Fruit fly (Drosophila melanogaster): ENCODE data around the gene CG4935.

CG4935 gene

DNA sequence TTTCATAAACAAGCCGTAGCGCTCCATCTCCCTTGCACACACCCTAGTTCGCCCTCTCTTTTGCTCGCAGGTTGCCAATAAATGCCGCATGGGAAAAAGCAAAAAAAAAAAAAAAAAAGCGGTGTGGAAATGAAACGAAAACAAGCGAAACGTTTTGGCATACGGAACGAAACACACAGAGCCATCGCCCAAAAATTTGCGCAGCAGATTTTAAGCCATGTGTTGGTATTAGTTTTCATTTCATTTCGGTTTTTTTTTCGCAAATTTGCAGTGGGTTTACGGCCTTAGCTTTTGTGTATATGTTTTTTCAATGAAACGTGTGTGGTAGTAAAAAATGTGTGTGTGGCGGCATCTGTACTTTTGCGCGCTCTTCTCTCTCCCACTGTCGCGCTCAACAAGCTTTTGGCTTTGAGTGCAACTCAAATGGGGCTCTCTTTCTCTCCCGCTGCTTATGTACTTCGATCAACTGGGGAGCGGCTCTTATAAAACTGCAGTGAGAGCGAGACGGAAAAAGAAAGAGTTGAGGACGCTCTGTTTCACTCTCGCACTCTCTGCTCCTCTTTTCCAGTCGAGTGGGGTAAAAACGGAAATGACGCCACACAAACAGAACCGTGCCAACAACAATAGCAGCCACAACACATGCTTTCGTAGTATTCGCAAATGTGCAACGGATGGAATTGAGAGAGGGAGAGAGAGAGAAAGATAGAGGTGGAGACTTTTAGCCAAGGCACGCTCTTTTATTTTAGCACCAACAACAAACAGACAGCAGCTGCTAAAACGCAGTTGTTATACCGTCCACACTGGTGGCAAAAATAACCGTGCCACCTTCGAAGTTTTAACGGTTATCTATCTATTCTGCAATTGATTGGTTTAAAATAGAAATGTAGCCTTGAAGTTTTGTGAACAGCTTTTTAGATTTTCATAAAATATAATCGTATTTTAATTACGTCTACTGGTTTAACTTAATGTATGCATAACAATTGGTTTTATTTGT, 22.7 kb downstream of the CG4935 start (continued):
- peak; percentile 45 for TF ChIP-seq CG9727 (GFP tag; optimal IDR thresholded peaks at IDR 0.05)
- TF ChIP-seq disco-r (GFP tag; optimal IDR thresholded peaks at IDR 0.05) = peak; percentile 47
- TF ChIP-seq Vsx1 (GFP tag; optimal IDR thresholded peaks at IDR 0.05) = peak; percentile 40
- TF ChIP-seq CG16863 (GFP tag; optimal IDR thresholded peaks at IDR 0.05) = peak; percentile 5
- no peak for TF ChIP-seq CG15011 (GFP tag; optimal IDR thresholded peaks at IDR 0.05)
- no peak for TF ChIP-seq ap (GFP tag; IDR thresholded peaks at IDR 0.05)
- no peak for TF ChIP-seq z (GFP tag; IDR thresholded peaks at IDR 0.05)
- no peak for TF ChIP-seq CG5953 (GFP tag; IDR thresholded peaks at IDR 0.05)
- peak; percentile 0 for TF ChIP-seq CG1647 (GFP tag; optimal IDR thresholded peaks at IDR 0.05)
- peak; percentile 27 for TF ChIP-seq CG17385 (GFP tag; optimal IDR thresholded peaks at IDR 0.05)
- TF ChIP-seq Sox100B (GFP tag; optimal IDR thresholded peaks at IDR 0.05) = peak; percentile 25
- TF ChIP-seq gsb-n (tag; optimal IDR thresholded peaks at IDR 0.05) = peak; percentile 19
- peak; percentile 53 for TF ChIP-seq Mad (GFP tag; optimal IDR thresholded peaks at IDR 0.05)
- TF ChIP-seq da (GFP tag; optimal IDR thresholded peaks at IDR 0.05) = no peak
- TF ChIP-seq CG2120 (GFP tag; optimal IDR thresholded peaks at IDR 0.05) = peak; percentile 61
- no peak for TF ChIP-seq CG1602 (GFP tag; optimal IDR thresholded peaks at IDR 0.05)
- no peak for TF ChIP-seq Stat92E (GFP tag; optimal IDR thresholded peaks at IDR 0.05)
- no peak for TF ChIP-seq CG11456 (GFP tag; IDR thresholded peaks at IDR 0.05)
- TF ChIP-seq eyg (GFP tag; optimal IDR thresholded peaks at IDR 0.05) = peak; percentile 2
- TF ChIP-seq CG10543 (GFP tag; optimal IDR thresholded peaks at IDR 0.05) = peak; percentile 36
- no peak for TF ChIP-seq p53 (GFP tag; optimal IDR thresholded peaks at IDR 0.05)
- peak; percentile 47 for TF ChIP-seq Fer3 (tag; optimal IDR thresholded peaks at IDR 0.05)
- peak; percentile 52 for TF ChIP-seq mirr (GFP tag; optimal IDR thresholded peaks at IDR 0.05)
- TF ChIP-seq tap (tag; optimal IDR thresholded peaks at IDR 0.05) = no peak
- peak; percentile 30 for TF ChIP-seq CG1603 (tag; optimal IDR thresholded peaks at IDR 0.05)
- peak; percentile 64 for TF ChIP-seq lilli (GFP tag; optimal IDR thresholded peaks at IDR 0.05)
- TF ChIP-seq ham (GFP tag; IDR thresholded peaks at IDR 0.05) = no peak
- TF ChIP-seq sqz (GFP tag; optimal IDR thresholded peaks at IDR 0.05) = peak; percentile 93
- peak; percentile 53 for TF ChIP-seq CG34376 (GFP tag; optimal IDR thresholded peaks at IDR 0.05)
- TF ChIP-seq pan (optimal IDR thresholded peaks at IDR 0.05) = no peak
- no peak for TF ChIP-seq pan (GFP tag; optimal IDR thresholded peaks at IDR 0.05 in 1 of 2, IDR thresholded peaks at IDR 0.05 in 1 of 2)
- TF ChIP-seq CG7271 (tag; optimal IDR thresholded peaks at IDR 0.05) = no peak
- no peak for TF ChIP-seq B-H2 (GFP tag; optimal IDR thresholded peaks at IDR 0.05)
- TF ChIP-seq pzg (GFP tag; optimal IDR thresholded peaks at IDR 0.05) = no peak
- TF ChIP-seq bigmax (GFP tag; optimal IDR thresholded peaks at IDR 0.05) = peak; percentile 44
- TF ChIP-seq kah (GFP tag; optimal IDR thresholded peaks at IDR 0.05) = peak; percentile 53
- TF ChIP-seq mam (GFP tag; optimal IDR thresholded peaks at IDR 0.05) = peak; percentile 50
- peak; percentile 15 for TF ChIP-seq Deaf1 (tag; optimal IDR thresholded peaks at IDR 0.05)
- TF ChIP-seq pho (GFP tag; optimal IDR thresholded peaks at IDR 0.05) = peak; percentile 64
- TF ChIP-seq shn (GFP tag; optimal IDR thresholded peaks at IDR 0.05) = no peak
- TF ChIP-seq Hand (GFP tag; optimal IDR thresholded peaks at IDR 0.05) = peak; percentile 48
- peak; percentile 21 for TF ChIP-seq CG10654 (GFP tag; optimal IDR thresholded peaks at IDR 0.05)
- peak; percentile 52 for TF ChIP-seq ATbp (GFP tag; optimal IDR thresholded peaks at IDR 0.05)
- no peak for TF ChIP-seq Hr3 (GFP tag; optimal IDR thresholded peaks at IDR 0.05)
- TF ChIP-seq ERR (GFP tag; optimal IDR thresholded peaks at IDR 0.05) = no peak
- peak; percentile 81 for TF ChIP-seq CG1832 (GFP tag; optimal IDR thresholded peaks at IDR 0.05)
- no peak for TF ChIP-seq CTCF (GFP tag; optimal IDR thresholded peaks at IDR 0.05)
- TF ChIP-seq CG4282 (GFP tag; optimal IDR thresholded peaks at IDR 0.05) = peak; percentile 9
- TF ChIP-seq CG13894 (tag; optimal IDR thresholded peaks at IDR 0.05) = peak; percentile 60
